Worm (Caenorhabditis elegans) whole organism, L1 larva: ENCODE measurements around the gene crls-1.

Source experiments
- ceh-82 ChIP-seq, 3 experiments: fragments of 150-350 bp in 1 of 3; sonication (generic microtip) in 2 of 3; optimal IDR thresholded peaks; 2 replicates each; lab custom pipeline; 2014 to 2017; ENCODE audit warnings: missing biosample characterization in 3 of 3, missing genetic modification characterization in 3 of 3
- egl-27 ChIP-seq, 2 experiments: fragments of 150-350 bp in 1 of 2; sonication (generic microtip); optimal IDR thresholded peaks; 3 replicates each; lab custom pipeline; 2017 to 2018; ENCODE audit warnings: missing biosample characterization in 2 of 2, missing genetic modification characterization in 2 of 2, missing genetic modification reagents in 2 of 2
- elt-3 ChIP-seq, 6 experiments: fragments of 150-350 bp in 1 of 6; sonication (generic microtip); optimal IDR thresholded peaks; 2 replicates each; lab custom pipeline; 2017 to 2018; ENCODE audit warnings: missing biosample characterization in 6 of 6, missing genetic modification characterization in 6 of 6, inconsistent platforms in 1 of 6
- jun-1 ChIP-seq: fragments of 150-350 bp; optimal IDR thresholded peaks from 2 replicates; lab custom pipeline; 2014; ENCODE audit warnings: missing biosample characterization, missing genetic modification reagents, missing genetic modification characterization
- lin-35 ChIP-seq, 2 experiments: fragments of 150-350 bp; optimal IDR thresholded peaks; 2 replicates each; lab custom pipeline; 2014; ENCODE audit warnings: missing biosample characterization in 2 of 2, missing genetic modification characterization in 2 of 2, missing genetic modification reagents in 2 of 2
- lir-3 ChIP-seq: sonication (generic microtip); optimal IDR thresholded peaks from 2 replicates; lab custom pipeline; 2016; ENCODE audit warnings: mild to moderate bottlenecking, missing genetic modification characterization, moderate library complexity, missing compliant biosample characterization; ENCODE audit not compliant: poor library complexity
- nhr-19 ChIP-seq: fragments of 200-800 bp; sonication (Bioruptor generic); conservative IDR thresholded peaks from 2 replicates; pipeline ENCODE4 v1.3.6; 2022; ENCODE audit warnings: missing genetic modification characterization, missing compliant biosample characterization
- nhr-76 ChIP-seq: sonication (generic microtip); optimal IDR thresholded peaks from 2 replicates; lab custom pipeline; 2017; ENCODE audit warnings: missing biosample characterization, missing genetic modification characterization
- nhr-77 ChIP-seq: fragments of 150-350 bp; optimal IDR thresholded peaks from 2 replicates; lab custom pipeline; 2014; ENCODE audit warnings: missing biosample characterization, missing genetic modification characterization
- nhr-90 ChIP-seq: sonication (generic microtip); optimal IDR thresholded peaks from 2 replicates; lab custom pipeline; 2016; ENCODE audit warnings: mild to moderate bottlenecking, missing genetic modification characterization, missing compliant biosample characterization; ENCODE audit not compliant: poor library complexity
- snu-23 ChIP-seq: sonication (generic microtip); optimal IDR thresholded peaks from 2 replicates; lab custom pipeline; 2016; ENCODE audit warnings: missing genetic modification characterization, missing compliant biosample characterization

- TF ChIP-seq lir-3 = no peak
- no peak for TF ChIP-seq nhr-76 (tag; lab: Kevin White, UChicago)
- TF ChIP-seq elt-3 (tag; optimal IDR thresholded peaks at IDR 0.05; lab: Kevin White, UChicago) = no peak
- no peak for TF ChIP-seq jun-1 (tag; lab: Kevin White, UChicago)
- no peak for TF ChIP-seq nhr-90 (tag; lab: Kevin White, UChicago)
- no peak for TF ChIP-seq ceh-82 (tag; optimal IDR thresholded peaks at IDR 0.05; lab: Kevin White, UChicago)
- no peak for TF ChIP-seq nhr-77
- no peak for TF ChIP-seq lin-35 (GFP tag; optimal IDR thresholded peaks at IDR 0.05; lab: Kevin White, UChicago)
- no peak for TF ChIP-seq snu-23
- TF ChIP-seq nhr-19 = no peak
- no peak for TF ChIP-seq egl-27 (tag; optimal IDR thresholded peaks at IDR 0.05; lab: Kevin White, UChicago)
Measured at ce11 chrIII:872373-872772, 37.3 kb downstream of the crls-1 start, which contains the start of the genes T24C4.3 and clc-20.
